Worm (Caenorhabditis elegans) whole organism, early embryonic: ENCODE measurements around the gene F49E10.2.

Source experiments
- B0310.2 ChIP-seq: sonication (generic microtip); optimal IDR thresholded peaks from 2 replicates; lab custom pipeline; 2016; ENCODE audit warnings: mild to moderate bottlenecking, missing genetic modification characterization, missing compliant biosample characterization
- F13C5.2 ChIP-seq: sonication (generic microtip); optimal IDR thresholded peaks from 2 replicates; lab custom pipeline; 2017; ENCODE audit warnings: mild to moderate bottlenecking, missing genetic modification characterization, inconsistent platforms, missing compliant biosample characterization
- ama-1 ChIP-seq: fragments of 150-350 bp; optimal IDR thresholded peaks from 2 replicates; lab custom pipeline; 2014
- ceh-13 ChIP-seq: fragments of 200-800 bp; sonication (Bioruptor generic); optimal IDR thresholded peaks from 2 replicates; lab custom pipeline; 2018; ENCODE audit warnings: mild to moderate bottlenecking, missing genetic modification characterization, missing compliant biosample characterization
- ceh-36 ChIP-seq: sonication (generic microtip); optimal IDR thresholded peaks from 2 replicates; lab custom pipeline; 2016; ENCODE audit warnings: missing genetic modification characterization, inconsistent platforms, missing compliant biosample characterization
- ets-7 ChIP-seq: sonication (generic microtip); optimal IDR thresholded peaks from 2 replicates; lab custom pipeline; 2016; ENCODE audit warnings: missing genotype, missing genetic modification characterization, missing compliant biosample characterization
- flt-1 ChIP-seq: fragments of 200-800 bp; sonication (Bioruptor generic); IDR thresholded peaks from 2 replicates; pipeline ENCODE4 v1.3.6; 2022; ENCODE audit warnings: missing genetic modification characterization, missing compliant biosample characterization
- hmbx-1 ChIP-seq: sonication (generic microtip); optimal IDR thresholded peaks from 2 replicates; lab custom pipeline; 2016; ENCODE audit warnings: mild to moderate bottlenecking, missing genetic modification characterization, missing compliant biosample characterization
- hmg-4 ChIP-seq: fragments of 200-800 bp; sonication (Bioruptor generic); optimal IDR thresholded peaks from 2 replicates; lab custom pipeline; 2018; ENCODE audit warnings: mild to moderate bottlenecking, missing genetic modification characterization, missing compliant biosample characterization
- pes-1 ChIP-seq: fragments of 200-800 bp; sonication (Bioruptor generic); IDR thresholded peaks from 2 replicates; pipeline ENCODE4 v1.3.6; 2022; ENCODE audit warnings: missing genetic modification reagents, missing genetic modification characterization, missing compliant biosample characterization
- scrt-1 ChIP-seq: fragments of 200-800 bp; sonication (Bioruptor generic); IDR thresholded peaks from 2 replicates; pipeline ENCODE4 v1.3.6; 2022; ENCODE audit warnings: missing genetic modification characterization, missing compliant biosample characterization
- tbx-11 ChIP-seq: fragments of 200-800 bp; sonication (Bioruptor generic); IDR thresholded peaks from 2 replicates; pipeline ENCODE4 v1.3.6; 2022; ENCODE audit warnings: missing genetic modification characterization, missing compliant biosample characterization
- tbx-37 ChIP-seq: fragments of 200-800 bp; sonication (Bioruptor generic); conservative IDR thresholded peaks from 2 replicates; pipeline ENCODE4 v1.3.6; 2022; ENCODE audit warnings: missing genetic modification reagents, missing genetic modification characterization, missing compliant biosample characterization
- tra-4 ChIP-seq: sonication (generic microtip); optimal IDR thresholded peaks from 2 replicates; lab custom pipeline; 2017; ENCODE audit warnings: missing genetic modification characterization, missing compliant biosample characterization

DNA sequence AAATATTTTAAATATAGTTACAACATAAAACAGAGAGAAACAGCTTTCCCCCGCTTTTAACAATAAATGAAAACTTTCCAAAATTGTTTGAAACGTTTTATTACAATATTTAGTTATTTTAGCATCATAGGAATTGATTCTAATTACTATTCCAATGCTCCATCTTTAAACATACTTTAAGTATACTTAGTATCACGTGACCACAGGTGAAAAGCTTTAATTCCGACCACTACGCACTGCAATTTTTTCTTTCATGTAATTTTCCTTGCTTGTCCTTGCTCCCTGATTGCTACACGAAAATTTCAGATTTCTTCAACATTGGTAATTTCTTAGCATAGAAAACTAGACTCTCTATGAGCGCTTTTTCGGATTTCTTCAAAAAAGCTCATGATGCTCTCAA, 6.9 kb downstream of the F49E10.2 start, which contains the start of gene tbc-16:
- no peak for TF ChIP-seq tbx-37 (GFP tag; lab: Robert Waterston, UW)
- no peak for TF ChIP-seq ama-1 (lab: Kevin White, UChicago)
- TF ChIP-seq flt-1 (GFP tag; lab: Robert Waterston, UW): no peak
- TF ChIP-seq hmbx-1: no peak
- no peak for TF ChIP-seq tra-4 (tag; lab: Kevin White, UChicago)
- no peak for TF ChIP-seq pes-1 (GFP tag; lab: Robert Waterston, UW)
- no peak for TF ChIP-seq F13C5.2 (tag; lab: Kevin White, UChicago)
- TF ChIP-seq tbx-11 (GFP tag; lab: Robert Waterston, UW): no peak
- TF ChIP-seq ceh-36 (tag; lab: Kevin White, UChicago): no peak
- TF ChIP-seq ets-7 (tag; lab: Kevin White, UChicago): no peak
- TF ChIP-seq scrt-1: no peak
- TF ChIP-seq hmg-4 (GFP tag; lab: Kevin White, UChicago): no peak
- TF ChIP-seq ceh-13 (GFP tag; lab: Kevin White, UChicago): no peak
- no peak for TF ChIP-seq B0310.2 (tag; lab: Kevin White, UChicago)
